Worm (Caenorhabditis elegans): ENCODE data around the gene str-20.

ce11 chrV:779999-780398 lies 23.7 kb downstream of the str-20 start, which contains the start of gene srbc-60:
- TF ChIP-seq W03F9.2 (tag; optimal IDR thresholded peaks at IDR 0.05) = no peak
- no peak for TF ChIP-seq him-1 (tag; optimal IDR thresholded peaks at IDR 0.05)

Data from whole organism, L4/young adult.